Fruit fly (Drosophila melanogaster) whole organism, embryonic: Measurements from ENCODE around the gene CG42489.

Experiments used
- Abd-B ChIP-seq: fragments of 200-800 bp; sonication (Bioruptor generic); optimal IDR thresholded peaks from 2 replicates; lab custom pipeline; 2018; ENCODE audit warnings: missing biosample characterization, mild to moderate bottlenecking, missing genetic modification characterization, moderate library complexity
- Blimp-1 ChIP-seq: fragments of 200-800 bp; sonication (Bioruptor generic); optimal IDR thresholded peaks from 3 replicates; lab custom pipeline; 2018; ENCODE audit warnings: missing biosample characterization, missing genetic modification characterization, mild to moderate bottlenecking, moderate library complexity, missing genetic modification reagents
- CG12071 ChIP-seq: fragments of 200-800 bp; sonication (Bioruptor generic); optimal IDR thresholded peaks from 3 replicates; lab custom pipeline; 2018; ENCODE audit warnings: missing biosample characterization, mild to moderate bottlenecking, missing genetic modification characterization
- CG12104 ChIP-seq: fragments of 200-800 bp; sonication (Bioruptor generic); optimal IDR thresholded peaks from 3 replicates; lab custom pipeline; 2016; ENCODE audit warnings: missing biosample characterization, missing genetic modification characterization
- CG12236 ChIP-seq: fragments of 200-800 bp; sonication (Bioruptor generic); optimal IDR thresholded peaks from 2 replicates; lab custom pipeline; 2016; ENCODE audit warnings: missing biosample characterization, missing genetic modification characterization
- CG13123 ChIP-seq: fragments of 200-800 bp; sonication (Bioruptor generic); optimal IDR thresholded peaks from 2 replicates; lab custom pipeline; 2016; ENCODE audit warnings: missing biosample characterization, missing genetic modification characterization
- CG13424 ChIP-seq: fragments of 200-800 bp; sonication (Bioruptor generic); optimal IDR thresholded peaks from 2 replicates; lab custom pipeline; 2019; ENCODE audit warnings: missing biosample characterization, mild to moderate bottlenecking, missing genetic modification characterization, moderate library complexity
- CG13894 ChIP-seq: fragments of 200-800 bp; sonication (Bioruptor generic); optimal IDR thresholded peaks from 3 replicates; lab custom pipeline; 2018; ENCODE audit warnings: missing biosample characterization, mild to moderate bottlenecking, missing genetic modification characterization, moderate library complexity
- CG15073 ChIP-seq: fragments of 200-800 bp; sonication (Bioruptor generic); optimal IDR thresholded peaks from 2 replicates; lab custom pipeline; 2016; ENCODE audit warnings: missing biosample characterization, missing genetic modification characterization
- CG15269 ChIP-seq: fragments of 200-800 bp; sonication (Bioruptor generic); optimal IDR thresholded peaks from 2 replicates; lab custom pipeline; 2018; ENCODE audit warnings: missing biosample characterization, mild to moderate bottlenecking, missing genetic modification characterization, moderate library complexity
- CG18011 ChIP-seq: fragments of 200-800 bp; sonication (Bioruptor generic); optimal IDR thresholded peaks from 2 replicates; lab custom pipeline; 2017; ENCODE audit warnings: missing biosample characterization, missing genetic modification characterization, mild to moderate bottlenecking, moderate library complexity, missing genotype
- CG18262 ChIP-seq: fragments of 200-800 bp; optimal IDR thresholded peaks from 3 replicates; lab custom pipeline; 2019; ENCODE audit warnings: missing biosample characterization, mild to moderate bottlenecking, missing genetic modification characterization, moderate library complexity
- CG18764 ChIP-seq: fragments of 200-800 bp; sonication (Bioruptor generic); optimal IDR thresholded peaks from 3 replicates; lab custom pipeline; 2016; ENCODE audit warnings: missing biosample characterization, missing genetic modification characterization
- CG2202 ChIP-seq: fragments of 200-800 bp; sonication (Bioruptor generic); optimal IDR thresholded peaks from 2 replicates; lab custom pipeline; 2018; ENCODE audit warnings: missing biosample characterization, mild to moderate bottlenecking, missing genetic modification characterization
- CG32772 ChIP-seq: fragments of 200-800 bp; sonication (Bioruptor generic); IDR thresholded peaks from 2 replicates; pipeline ENCODE4 v1.3.6; 2022; ENCODE audit warnings: missing biosample characterization, missing genetic modification characterization
- CG3995 ChIP-seq: fragments of 200-800 bp; sonication (Bioruptor generic); optimal IDR thresholded peaks from 3 replicates; lab custom pipeline; 2016; ENCODE audit warnings: missing biosample characterization, missing genetic modification characterization
- CG43689 ChIP-seq: fragments of 200-800 bp; sonication (Bioruptor generic); IDR thresholded peaks from 2 replicates; pipeline ENCODE4 v1.3.6; 2022; ENCODE audit warnings: missing biosample characterization, missing genetic modification characterization
- CG6254 ChIP-seq: fragments of 200-800 bp; sonication (Bioruptor generic); optimal IDR thresholded peaks from 3 replicates; lab custom pipeline; 2017; ENCODE audit warnings: mild to moderate bottlenecking, missing biosample characterization, missing genetic modification reagents, missing genetic modification characterization
- CG6791 ChIP-seq: fragments of 200-800 bp; sonication (Bioruptor generic); IDR thresholded peaks from 3 replicates; pipeline ENCODE4 v1.3.6; 2022; ENCODE audit warnings: missing biosample characterization, missing genetic modification characterization; ENCODE audit not compliant: partially characterized antibody
- CG7928 ChIP-seq: fragments of 200-800 bp; sonication (Bioruptor generic); optimal IDR thresholded peaks from 2 replicates; lab custom pipeline; 2017; ENCODE audit warnings: missing biosample characterization, mild to moderate bottlenecking, missing genetic modification characterization
- CG8924 ChIP-seq: fragments of 200-800 bp; optimal IDR thresholded peaks from 3 replicates; lab custom pipeline; 2019; ENCODE audit warnings: missing biosample characterization, mild to moderate bottlenecking, missing genetic modification characterization, moderate library complexity
- CG9932 ChIP-seq: fragments of 200-800 bp; sonication (Bioruptor generic); IDR thresholded peaks from 2 replicates; pipeline ENCODE4 v1.3.6; 2022; ENCODE audit warnings: missing biosample characterization, missing genetic modification characterization
- CTCF ChIP-seq: fragments of 200-800 bp; sonication (Bioruptor generic); optimal IDR thresholded peaks from 2 replicates; lab custom pipeline; 2017; ENCODE audit warnings: missing biosample characterization, mild to moderate bottlenecking, missing genetic modification characterization, moderate library complexity
- Camta ChIP-seq: fragments of 200-800 bp; sonication (Bioruptor generic); optimal IDR thresholded peaks from 2 replicates; lab custom pipeline; 2016; ENCODE audit warnings: missing biosample characterization, missing genetic modification characterization
- Dip3 ChIP-seq: fragments of 200-800 bp; sonication (Bioruptor generic); optimal IDR thresholded peaks from 3 replicates; lab custom pipeline; 2016; ENCODE audit warnings: missing biosample characterization, missing genetic modification characterization
- Dref ChIP-seq: fragments of 200-800 bp; sonication (Bioruptor generic); IDR thresholded peaks from 2 replicates; pipeline ENCODE4 v1.3.6; 2022; ENCODE audit warnings: missing biosample characterization, missing genetic modification characterization
- HLH54F ChIP-seq: fragments of 200-800 bp; sonication (Bioruptor generic); optimal IDR thresholded peaks from 3 replicates; lab custom pipeline; 2016; ENCODE audit warnings: missing biosample characterization, missing genetic modification characterization
- Hsf ChIP-seq: fragments of 200-800 bp; sonication (Bioruptor generic); optimal IDR thresholded peaks from 3 replicates; lab custom pipeline; 2016; ENCODE audit warnings: missing biosample characterization, missing genetic modification characterization
- Mes4 ChIP-seq: fragments of 200-800 bp; sonication (Bioruptor generic); optimal IDR thresholded peaks from 2 replicates; lab custom pipeline; 2016; ENCODE audit warnings: missing biosample characterization, missing genetic modification characterization
- NfI ChIP-seq: fragments of 200-800 bp; sonication (Bioruptor generic); optimal IDR thresholded peaks from 3 replicates; lab custom pipeline; 2018; ENCODE audit warnings: missing biosample characterization, mild to moderate bottlenecking, missing genetic modification characterization, moderate library complexity
- PHDP ChIP-seq: fragments of 200-800 bp; sonication (Bioruptor generic); optimal IDR thresholded peaks from 3 replicates; lab custom pipeline; 2018; ENCODE audit warnings: missing biosample characterization, mild to moderate bottlenecking, missing genetic modification characterization, moderate library complexity
- Poxn ChIP-seq: fragments of 200-800 bp; sonication (Bioruptor generic); IDR thresholded peaks from 2 replicates; pipeline ENCODE4 v1.3.6; 2022; ENCODE audit warnings: missing biosample characterization, missing genetic modification characterization
- Tbp ChIP-seq: fragments of >200 bp; optimal IDR thresholded peaks from 2 replicates; lab custom pipeline; 2018; ENCODE audit warnings: missing biosample characterization, missing genetic modification characterization
- al ChIP-seq: fragments of 200-800 bp; sonication (Bioruptor generic); IDR thresholded peaks from 2 replicates; pipeline ENCODE4 v1.3.6; 2022; ENCODE audit warnings: missing biosample characterization, missing genetic modification characterization
- cas ChIP-seq: fragments of 200-800 bp; sonication (Bioruptor generic); IDR thresholded peaks from 2 replicates; pipeline ENCODE4 v1.3.6; 2022; ENCODE audit warnings: missing biosample characterization, missing genetic modification characterization
- cato ChIP-seq: fragments of 200-800 bp; sonication (Bioruptor generic); optimal IDR thresholded peaks from 2 replicates; lab custom pipeline; 2016; ENCODE audit warnings: missing biosample characterization, missing genetic modification characterization, borderline replicate concordance
- cg ChIP-seq: fragments of 200-800 bp; sonication (Bioruptor generic); optimal IDR thresholded peaks from 3 replicates; lab custom pipeline; 2019; ENCODE audit warnings: missing biosample characterization, mild to moderate bottlenecking, missing genetic modification characterization, moderate library complexity
- crp ChIP-seq, 2 experiments: fragments of 200-800 bp; sonication (Bioruptor generic); optimal IDR thresholded peaks; 2 replicates in 1 of 2; 3 replicates in 1 of 2; lab custom pipeline; 2017; ENCODE audit warnings: missing biosample characterization in 2 of 2, missing genetic modification characterization in 2 of 2, mild to moderate bottlenecking in 1 of 2, moderate library complexity in 1 of 2
- dati ChIP-seq: fragments of 200-800 bp; sonication (Bioruptor generic); IDR thresholded peaks from 2 replicates; pipeline ENCODE4 v1.3.6; 2022; ENCODE audit warnings: missing biosample characterization, missing genetic modification characterization
- dmrt11E ChIP-seq: fragments of 200-800 bp; sonication (Bioruptor generic); optimal IDR thresholded peaks from 3 replicates; lab custom pipeline; 2018; ENCODE audit warnings: missing biosample characterization, mild to moderate bottlenecking, missing genetic modification characterization, moderate library complexity
- ems ChIP-seq: fragments of 200-800 bp; sonication (Bioruptor generic); optimal IDR thresholded peaks from 3 replicates; lab custom pipeline; 2016; ENCODE audit warnings: missing biosample characterization, missing genetic modification characterization
- fd96Cb ChIP-seq: fragments of 200-800 bp; sonication (Bioruptor generic); optimal IDR thresholded peaks from 2 replicates; lab custom pipeline; 2018; ENCODE audit warnings: missing biosample characterization, mild to moderate bottlenecking, missing genetic modification characterization, moderate library complexity
- kay ChIP-seq: fragments of 200-800 bp; sonication (Bioruptor generic); optimal IDR thresholded peaks from 2 replicates; lab custom pipeline; 2016; ENCODE audit warnings: missing biosample characterization, missing genetic modification characterization
- ken ChIP-seq: fragments of 200-800 bp; sonication (Bioruptor generic); IDR thresholded peaks from 3 replicates; pipeline ENCODE4 v1.3.6; 2022; ENCODE audit warnings: missing biosample characterization, missing genetic modification characterization
- org-1 ChIP-seq: fragments of 200-800 bp; sonication (Bioruptor generic); optimal IDR thresholded peaks from 2 replicates; lab custom pipeline; 2017; ENCODE audit warnings: missing biosample characterization, missing genetic modification characterization
- prd ChIP-seq, 3 experiments: fragments of >200 bp in 2 of 3; fragments of 200-800 bp in 1 of 3; sonication (Bioruptor generic) in 1 of 3; optimal IDR thresholded peaks in 2 of 3; IDR thresholded peaks in 1 of 3; 2 replicates in 2 of 3; 3 replicates in 1 of 3; pipeline versions ENCODE4 v1.3.6 to Lab custom; 2017 to 2022; ENCODE audit warnings: missing biosample characterization in 1 of 3, missing genetic modification characterization in 1 of 3
- pum ChIP-seq: fragments of 200-800 bp; sonication (Bioruptor generic); optimal IDR thresholded peaks from 2 replicates; lab custom pipeline; 2016; ENCODE audit warnings: missing biosample characterization, missing genetic modification characterization
- sob ChIP-seq: fragments of 200-800 bp; sonication (Bioruptor generic); IDR thresholded peaks from 2 replicates; pipeline ENCODE4 v1.3.6; 2022; ENCODE audit warnings: missing biosample characterization, missing genetic modification characterization
- tin ChIP-seq: fragments of 200-800 bp; sonication (Bioruptor generic); optimal IDR thresholded peaks from 3 replicates; lab custom pipeline; 2016; ENCODE audit warnings: missing biosample characterization, missing genetic modification characterization
- wek ChIP-seq: fragments of 200-800 bp; sonication (Bioruptor generic); optimal IDR thresholded peaks from 3 replicates; lab custom pipeline; 2018; ENCODE audit warnings: missing biosample characterization, mild to moderate bottlenecking, missing genetic modification characterization, moderate library complexity
- yki ChIP-seq: fragments of >200 bp; optimal IDR thresholded peaks from 3 replicates; lab custom pipeline; 2018

Gene CG42489

DNA sequence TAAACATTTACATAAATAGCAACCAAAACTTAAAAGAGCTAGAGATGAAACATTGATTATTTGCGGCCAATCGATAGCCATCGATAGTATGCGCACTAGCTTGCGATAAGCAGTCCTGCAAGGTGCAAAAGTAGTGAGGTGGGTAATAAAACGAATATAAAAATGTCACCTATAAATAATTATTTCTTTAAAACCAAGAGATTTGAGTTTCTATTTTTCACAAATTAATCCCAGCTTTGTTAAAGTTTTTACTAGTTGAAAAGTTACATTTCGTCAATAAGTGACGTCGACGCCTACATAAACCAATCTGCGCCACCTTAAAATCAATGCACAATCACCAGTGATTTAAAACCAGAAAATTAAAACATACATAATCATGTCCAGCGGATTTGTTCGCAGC is 3.8 kb downstream of the CG42489 start, which contains the start of the genes Mkk4 and SLIRP2 (continued):
- peak; percentile 98 for TF ChIP-seq kay (GFP tag; lab: Kevin White, UChicago)
- peak; percentile 99 for TF ChIP-seq dmrt11E (tag; lab: Kevin White, UChicago)
- TF ChIP-seq Hsf (GFP tag; lab: Kevin White, UChicago): peak; percentile 100
- peak; percentile 91 for TF ChIP-seq wek (GFP tag; lab: Kevin White, UChicago)
- TF ChIP-seq CG3995 (GFP tag; lab: Kevin White, UChicago): peak; percentile 89
- peak; percentile 92 for TF ChIP-seq CG18011
- TF ChIP-seq cas (GFP tag; lab: Robert Waterston, UW): peak; percentile 97
- peak; percentile 97 for TF ChIP-seq CG12071 (GFP tag; lab: Kevin White, UChicago)
- peak; percentile 99 for TF ChIP-seq Abd-B (GFP tag; lab: Kevin White, UChicago)
- peak; percentile 98 for TF ChIP-seq dati (GFP tag; lab: Robert Waterston, UW)
- peak; percentile 97 for TF ChIP-seq org-1
- no peak for TF ChIP-seq prd (optimal IDR thresholded peaks at IDR 0.05; lab: Kevin White, UChicago)
- TF ChIP-seq prd (GFP tag; IDR thresholded peaks at IDR 0.05; lab: Robert Waterston, UW): peak; percentile 99
- TF ChIP-seq yki (lab: Kevin White, UChicago): no peak
- TF ChIP-seq Dip3: peak; percentile 99
- TF ChIP-seq fd96Cb: peak; percentile 99
- TF ChIP-seq NfI (GFP tag; lab: Kevin White, UChicago): peak; percentile 99
- TF ChIP-seq crp (GFP tag; optimal IDR thresholded peaks at IDR 0.05; lab: Kevin White, UChicago): peak in 1 of 2 experiments; percentile 75
- TF ChIP-seq Blimp-1: peak; percentile 97
- peak; percentile 98 for TF ChIP-seq al (GFP tag; lab: Robert Waterston, UW)
- peak; percentile 98 for TF ChIP-seq CG7928 (GFP tag; lab: Kevin White, UChicago)
- TF ChIP-seq cg: no peak
- peak; percentile 99 for TF ChIP-seq CG15269
- peak; percentile 99 for TF ChIP-seq CG8924
- TF ChIP-seq CG15073 (GFP tag; lab: Kevin White, UChicago): peak; percentile 92
- TF ChIP-seq tin: peak; percentile 99
- TF ChIP-seq CG12236: peak; percentile 98
- peak; percentile 99 for TF ChIP-seq pum (GFP tag; lab: Kevin White, UChicago)
- TF ChIP-seq Poxn: peak; percentile 97
- TF ChIP-seq PHDP (tag; lab: Kevin White, UChicago): peak; percentile 99
- peak; percentile 98 for TF ChIP-seq CG2202 (tag; lab: Kevin White, UChicago)
- TF ChIP-seq cato (GFP tag; lab: Kevin White, UChicago): peak; percentile 99
- TF ChIP-seq CG13123 (GFP tag; lab: Kevin White, UChicago): peak; percentile 98
- peak; percentile 99 for TF ChIP-seq HLH54F (GFP tag; lab: Kevin White, UChicago)
- TF ChIP-seq CG43689 (GFP tag; lab: Robert Waterston, UW): peak; percentile 97
- TF ChIP-seq Camta (GFP tag; lab: Kevin White, UChicago): peak; percentile 99
- peak; percentile 87 for TF ChIP-seq Dref
- peak; percentile 99 for TF ChIP-seq ken (GFP tag; lab: Robert Waterston, UW)
- TF ChIP-seq Mes4 (GFP tag; lab: Kevin White, UChicago): peak; percentile 98
- peak; percentile 99 for TF ChIP-seq CG9932 (GFP tag; lab: Robert Waterston, UW)
- TF ChIP-seq sob: peak; percentile 99
- peak; percentile 98 for TF ChIP-seq CG18764
- TF ChIP-seq ems (GFP tag; lab: Kevin White, UChicago): peak; percentile 97
- TF ChIP-seq CG13424 (tag; lab: Kevin White, UChicago): peak; percentile 99
- peak; percentile 75 for TF ChIP-seq CTCF (GFP tag; lab: Kevin White, UChicago)
- peak; percentile 97 for TF ChIP-seq CG6254 (GFP tag; lab: Kevin White, UChicago)
- TF ChIP-seq CG13894 (tag; lab: Kevin White, UChicago): peak; percentile 98
- no peak for TF ChIP-seq Tbp (GFP tag; lab: Kevin White, UChicago)
- TF ChIP-seq CG12104 (GFP tag; lab: Kevin White, UChicago): peak; percentile 99
- TF ChIP-seq CG32772 (GFP tag; lab: Robert Waterston, UW): peak; percentile 99
- TF ChIP-seq CG18262 (tag; lab: Kevin White, UChicago): peak; percentile 99
- TF ChIP-seq CG6791 (GFP tag; lab: Robert Waterston, UW): peak; percentile 84
